Fruit fly (Drosophila melanogaster): ENCODE measurements around the gene CG15629.

dm6 chr2L:4822258-4822657, 9.4 kb downstream of the CG15629 start:
- TF ChIP-seq insv (optimal IDR thresholded peaks at IDR 0.05), result no peak
- TF ChIP-seq Myc (optimal IDR thresholded peaks at IDR 0.05), result no peak
- TF ChIP-seq ttk (optimal IDR thresholded peaks at IDR 0.05), result no peak
- no peak for TF ChIP-seq psq (optimal IDR thresholded peaks at IDR 0.05)
- TF ChIP-seq Sin3A (optimal IDR thresholded peaks at IDR 0.05), result no peak
- TF ChIP-seq h (optimal IDR thresholded peaks at IDR 0.05), result no peak

Data from Kc167 (cell line).